Worm (Caenorhabditis elegans) whole organism, midembryonic: ENCODE data around the gene str-138.

Experiments used
- T22C8.4 ChIP-seq: fragments of 200-800 bp; sonication (Bioruptor generic); IDR thresholded peaks from 2 replicates; pipeline ENCODE4 v1.3.6; 2022; ENCODE audit warnings: missing genetic modification characterization, missing compliant biosample characterization
- cog-1 ChIP-seq: sonication (generic microtip); optimal IDR thresholded peaks from 2 replicates; lab custom pipeline; 2016; ENCODE audit warnings: missing genetic modification characterization, missing compliant biosample characterization
- flt-1 ChIP-seq: fragments of 200-800 bp; sonication (Bioruptor generic); IDR thresholded peaks from 2 replicates; pipeline ENCODE4 v1.3.6; 2022; ENCODE audit warnings: missing genetic modification characterization, missing compliant biosample characterization
- med-1 ChIP-seq: sonication (generic microtip); optimal IDR thresholded peaks from 2 replicates; lab custom pipeline; 2017; ENCODE audit warnings: missing genetic modification characterization, mild to moderate bottlenecking, missing compliant biosample characterization, antibody characterized with exemption, missing genetic modification reagents; ENCODE audit not compliant: insufficient read depth
- ref-1 ChIP-seq: fragments of 200-800 bp; sonication (Bioruptor generic); conservative IDR thresholded peaks from 2 replicates; pipeline ENCODE4 v1.3.6; 2022; ENCODE audit warnings: missing genetic modification reagents, missing genetic modification characterization, missing compliant biosample characterization
- tab-1 ChIP-seq: fragments of 200-800 bp; sonication (Bioruptor generic); IDR thresholded peaks from 2 replicates; pipeline ENCODE4 v1.3.6; 2022; ENCODE audit warnings: missing genetic modification characterization, missing compliant biosample characterization
- ztf-23 ChIP-seq: fragments of 200-800 bp; sonication (Bioruptor generic); IDR thresholded peaks from 2 replicates; pipeline ENCODE4 v1.3.6; 2022; ENCODE audit warnings: missing genetic modification reagents, missing genetic modification characterization, missing compliant biosample characterization
- ztf-29 ChIP-seq: fragments of 200-800 bp; sonication (Bioruptor generic); IDR thresholded peaks from 2 replicates; pipeline ENCODE4 v1.3.6; 2022; ENCODE audit warnings: missing genetic modification reagents, missing genetic modification characterization, missing compliant biosample characterization

DNA sequence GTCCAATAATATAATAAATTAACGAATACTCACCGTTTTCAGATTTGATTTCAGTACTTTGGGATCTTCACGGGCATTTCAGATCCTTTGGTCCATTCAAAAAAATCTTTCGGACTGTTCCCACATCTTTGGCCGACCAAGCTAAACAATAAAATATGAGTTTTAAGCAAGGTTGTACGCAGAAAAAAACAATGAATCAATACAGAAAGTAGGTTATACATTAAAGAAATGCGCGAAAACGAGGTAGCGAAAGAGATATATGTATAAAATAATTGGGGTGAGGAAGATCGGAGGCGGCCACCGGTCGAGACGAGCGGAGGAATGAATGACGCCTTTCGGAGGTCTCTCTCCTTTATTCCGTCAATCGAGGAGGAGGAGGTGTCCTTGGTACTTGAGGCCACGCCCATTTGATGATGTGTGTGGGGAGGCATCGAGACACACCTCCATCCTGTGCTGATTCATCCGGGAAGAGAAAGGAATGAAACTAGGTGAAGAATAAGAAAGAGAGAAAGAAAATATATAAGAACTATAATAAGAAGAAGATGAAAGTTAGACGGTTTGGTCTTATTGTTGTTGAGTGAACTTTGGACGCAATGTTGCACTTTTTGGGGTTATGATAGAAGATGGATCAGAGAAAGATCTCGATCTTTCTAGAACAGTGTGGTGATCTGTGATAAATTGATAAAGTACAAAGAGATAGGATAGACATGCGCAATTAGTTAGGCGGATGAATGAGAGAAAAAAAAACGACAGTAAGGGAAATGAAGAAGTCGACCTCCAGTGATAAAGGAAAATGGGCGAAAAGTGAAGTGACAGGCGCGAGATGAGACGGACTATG is 18.0 kb upstream of the str-138 start:
- TF ChIP-seq flt-1 (GFP tag; lab: Robert Waterston, UW): no peak
- TF ChIP-seq ztf-29: no peak
- no peak for TF ChIP-seq tab-1 (GFP tag; lab: Robert Waterston, UW)
- TF ChIP-seq T22C8.4 (GFP tag; lab: Robert Waterston, UW): no peak
- no peak for TF ChIP-seq ref-1
- TF ChIP-seq med-1 (GFP tag; lab: Kevin White, UChicago): no peak
- TF ChIP-seq ztf-23: no peak
- TF ChIP-seq cog-1 (tag; lab: Kevin White, UChicago): no peak
